Worm (Caenorhabditis elegans): ENCODE data around the gene pfk-1.2.

Gene pfk-1.2

DNA sequence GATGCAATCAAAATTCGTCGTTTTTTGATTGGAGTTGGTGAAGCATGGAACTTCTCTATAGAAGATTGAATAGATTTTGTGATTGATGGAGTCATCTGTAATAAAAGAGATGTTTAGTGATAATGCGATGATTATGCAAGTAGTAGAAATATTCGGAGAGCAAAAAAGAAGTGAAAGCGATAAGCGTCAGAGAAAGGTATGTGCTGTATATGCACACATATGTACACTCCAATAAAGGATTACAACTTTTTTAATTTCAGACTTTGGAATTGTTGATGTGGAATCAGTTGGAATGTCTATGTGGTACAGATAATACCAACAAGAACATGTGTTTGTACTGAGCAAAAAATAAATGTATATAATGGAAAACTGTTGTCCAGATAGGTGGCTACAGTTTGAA lies 38.6 kb downstream of the pfk-1.2 start, which contains the start of gene F25B3.5:
F25B3.5 (minus strand) TSS at position 101 of the 400 bp plus-strand sequence.
- TF ChIP-seq hlh-26 (GFP tag; conservative IDR thresholded peaks at IDR 0.05) (no peak), nhr-80 (tag; optimal IDR thresholded peaks at IDR 0.05) (peak; percentile 3)

- TF ChIP-seq nhr-27 (tag; optimal IDR thresholded peaks at IDR 0.05) (no peak), B0261.1 (tag; optimal IDR thresholded peaks at IDR 0.05) (no peak), ztf-18 (tag; optimal IDR thresholded peaks at IDR 0.05) (no peak), mxl-1 (tag; optimal IDR thresholded peaks at IDR 0.05) (no peak), lin-35 (GFP tag; optimal IDR thresholded peaks at IDR 0.05) (no peak), ceh-27 (GFP tag; optimal IDR thresholded peaks at IDR 0.05) (no peak), tlf-1 (GFP tag; optimal IDR thresholded peaks at IDR 0.05) (no peak), Y67H2A.10 (GFP tag; conservative IDR thresholded peaks at IDR 0.05) (no peak), F10E7.11 (tag; optimal IDR thresholded peaks at IDR 0.05) (no peak), repo-1 (tag; optimal IDR thresholded peaks at IDR 0.05) (no peak), let-526 (GFP tag; IDR thresholded peaks at IDR 0.05) (no peak), F49E8.2 (tag; optimal IDR thresholded peaks at IDR 0.05; ENCODE audit: insufficient read depth) (no peak), efl-1 (GFP tag; optimal IDR thresholded peaks at IDR 0.05) (no peak), hrde-1 (tag; optimal IDR thresholded peaks at IDR 0.05; ENCODE audit: borderline replicate concordance) (no peak), sea-2 (GFP tag; IDR thresholded peaks at IDR 0.05) (no peak), B0336.3 (GFP tag; IDR thresholded peaks at IDR 0.05) (no peak), cebp-1 (GFP tag; IDR thresholded peaks at IDR 0.05) (no peak), cebp-1 (tag; optimal IDR thresholded peaks at IDR 0.05) (no peak), lin-40 (tag; optimal IDR thresholded peaks at IDR 0.05) (no peak), ets-4 (GFP tag; optimal IDR thresholded peaks at IDR 0.05) (no peak)
Measured at ce11 chrV:9571056-9571455, 39.5 kb downstream of the pfk-1.2 start.

ce11 chrV:9571673-9572072 lies 40.1 kb downstream of the pfk-1.2 start:
- TF ChIP-seq him-1 (tag; optimal IDR thresholded peaks at IDR 0.05) (no peak), hmg-1.2 (GFP tag; IDR thresholded peaks at IDR 0.05) (no peak), hlh-12 (tag; optimal IDR thresholded peaks at IDR 0.05) (no peak), tbp1 (GFP tag; optimal IDR thresholded peaks at IDR 0.05) (no peak), bed-2 (GFP tag; IDR thresholded peaks at IDR 0.05) (no peak), die-1 (tag; optimal IDR thresholded peaks at IDR 0.05) (no peak), xnd-1 (tag; optimal IDR thresholded peaks at IDR 0.05) (no peak), B0261.1 (tag; optimal IDR thresholded peaks at IDR 0.05) (no peak), pha-4 (tag; optimal IDR thresholded peaks at IDR 0.05) (no peak), ztf-18 (tag; optimal IDR thresholded peaks at IDR 0.05) (no peak), rec-8 (tag; optimal IDR thresholded peaks at IDR 0.05) (no peak), ama-1 (optimal IDR thresholded peaks at IDR 0.05) (no peak), ama-1 (GFP tag; optimal IDR thresholded peaks at IDR 0.05) (no peak), nhr-90 (tag; optimal IDR thresholded peaks at IDR 0.05) (no peak), ceh-27 (GFP tag; optimal IDR thresholded peaks at IDR 0.05) (no peak), ztf-22 (GFP tag; optimal IDR thresholded peaks at IDR 0.05) (no peak), ceh-40 (GFP tag; IDR thresholded peaks at IDR 0.05) (no peak), somi-1 (GFP tag; optimal IDR thresholded peaks at IDR 0.05) (no peak), nfyb-1 (GFP tag; IDR thresholded peaks at IDR 0.05) (no peak), mel-28 (tag; optimal IDR thresholded peaks at IDR 0.05; ENCODE audit: borderline replicate concordance) (no peak)
